Worm (Caenorhabditis elegans): Measurements from ENCODE around the gene T13C5.10.

Gene T13C5.10

ce11 chrX:6206305-6206704 is 18.4 kb downstream of the T13C5.10 start, which contains the start of gene mtp-18:
mtp-18 (minus strand) TSS chrX:6206405.
- no peak for TF ChIP-seq let-607 (tag; optimal IDR thresholded peaks at IDR 0.05)
- no peak for TF ChIP-seq pha-4 (tag; optimal IDR thresholded peaks at IDR 0.05)
- no peak for TF ChIP-seq ztf-22 (GFP tag; optimal IDR thresholded peaks at IDR 0.05)
- no peak for TF ChIP-seq Y67H2A.10 (GFP tag; conservative IDR thresholded peaks at IDR 0.05)
- no peak for TF ChIP-seq hmg-20 (GFP tag; IDR thresholded peaks at IDR 0.05)
- TF ChIP-seq F52B5.7 (tag; optimal IDR thresholded peaks at IDR 0.05): no peak
- no peak for TF ChIP-seq nhr-179 (tag; optimal IDR thresholded peaks at IDR 0.05)
- TF ChIP-seq F10E7.11 (tag; optimal IDR thresholded peaks at IDR 0.05): no peak
- TF ChIP-seq hsf-1 (GFP tag; IDR thresholded peaks at IDR 0.05): no peak
- TF ChIP-seq him-1 (tag; optimal IDR thresholded peaks at IDR 0.05): no peak
- TF ChIP-seq akir-1 (GFP tag; optimal IDR thresholded peaks at IDR 0.05): no peak
- no peak for TF ChIP-seq ztf-26 (tag; optimal IDR thresholded peaks at IDR 0.05)

- TF ChIP-seq pha-4 (tag; optimal IDR thresholded peaks at IDR 0.05): no peak
- TF ChIP-seq bed-2 (GFP tag; IDR thresholded peaks at IDR 0.05): peak; percentile 76; the same call in 1 of the 2 replicates
- TF ChIP-seq athp-1 (tag; optimal IDR thresholded peaks at IDR 0.05): peak; percentile 72
- no peak for TF ChIP-seq ceh-91 (GFP tag; IDR thresholded peaks at IDR 0.05)
- TF ChIP-seq zim-3 (tag; optimal IDR thresholded peaks at IDR 0.05): peak; percentile 88
- TF ChIP-seq xnd-1 (tag; optimal IDR thresholded peaks at IDR 0.05): no peak
- TF ChIP-seq pbrm-1 (GFP tag; IDR thresholded peaks at IDR 0.05): peak; percentile 81
- TF ChIP-seq F55B11.4 (tag; optimal IDR thresholded peaks at IDR 0.05; ENCODE audit: borderline replicate concordance, insufficient read depth): no peak
- peak; percentile 21; the same call in 1 of the 2 replicates for TF ChIP-seq F33H1.4 (GFP tag; IDR thresholded peaks at IDR 0.05)
- TF ChIP-seq C06A6.2 (GFP tag; conservative IDR thresholded peaks at IDR 0.05): peak; percentile 75; the same call in 1 of the 2 replicates
- peak; percentile 48; the same call in 1 of the 2 replicates for TF ChIP-seq ceh-100 (GFP tag; IDR thresholded peaks at IDR 0.05)
- peak; percentile 33 for TF ChIP-seq ztf-3 (GFP tag; optimal IDR thresholded peaks at IDR 0.05)
- peak; percentile 80 to 84 for TF ChIP-seq let-607 (tag; optimal IDR thresholded peaks at IDR 0.05)
- peak; percentile 88 for TF ChIP-seq egl-44 (GFP tag; IDR thresholded peaks at IDR 0.05)
- peak; percentile 87 for TF ChIP-seq ztf-25 (GFP tag; IDR thresholded peaks at IDR 0.05)
- TF ChIP-seq F49E8.2 (tag; optimal IDR thresholded peaks at IDR 0.05; ENCODE audit: insufficient read depth): no peak
- TF ChIP-seq nfyb-1 (GFP tag; IDR thresholded peaks at IDR 0.05): peak; percentile 93
- no peak for TF ChIP-seq B0019.2 (GFP tag; conservative IDR thresholded peaks at IDR 0.05)
- TF ChIP-seq ceh-79 (tag; optimal IDR thresholded peaks at IDR 0.05): peak; percentile 67
- TF ChIP-seq hsf-1 (GFP tag; IDR thresholded peaks at IDR 0.05): 0 out of 2 replicates have a peak, but pooled peaks have one; percentile 22
- TF ChIP-seq hmg-1.2 (GFP tag; IDR thresholded peaks at IDR 0.05): peak; percentile 82
- peak; percentile 87 for TF ChIP-seq gei-17 (GFP tag; optimal IDR thresholded peaks at IDR 0.05)
- peak; percentile 67 for TF ChIP-seq sptf-2 (GFP tag; optimal IDR thresholded peaks at IDR 0.05)
- peak; percentile 90 for TF ChIP-seq ets-4 (GFP tag; optimal IDR thresholded peaks at IDR 0.05)
- peak; percentile 30 for TF ChIP-seq lsy-27 (tag; optimal IDR thresholded peaks at IDR 0.05; ENCODE audit: borderline replicate concordance, insufficient read depth)
- peak; percentile 92 for TF ChIP-seq B0261.1 (tag; optimal IDR thresholded peaks at IDR 0.05)
- peak; percentile 83 for TF ChIP-seq aptf-2 (GFP tag; conservative IDR thresholded peaks at IDR 0.05)
- peak; percentile 93 for TF ChIP-seq lin-40 (tag; optimal IDR thresholded peaks at IDR 0.05)
- TF ChIP-seq attf-6 (GFP tag; IDR thresholded peaks at IDR 0.05): no peak
- TF ChIP-seq tlf-1 (GFP tag; optimal IDR thresholded peaks at IDR 0.05): peak; percentile 72
- TF ChIP-seq lin-26 (GFP tag; IDR thresholded peaks at IDR 0.05): peak; percentile 78
- TF ChIP-seq D2030.7 (GFP tag; IDR thresholded peaks at IDR 0.05): peak; percentile 43; the same call in 1 of the 2 replicates
- no peak for TF ChIP-seq nfya-1 (tag; optimal IDR thresholded peaks at IDR 0.05; ENCODE audit: borderline replicate concordance, insufficient read depth)
- peak; percentile 46 for TF ChIP-seq ztf-22 (GFP tag; optimal IDR thresholded peaks at IDR 0.05)
- TF ChIP-seq F22D6.2 (tag; optimal IDR thresholded peaks at IDR 0.05): peak; percentile 83
- no peak for TF ChIP-seq F10E7.11 (tag; optimal IDR thresholded peaks at IDR 0.05)
- TF ChIP-seq B0336.3 (GFP tag; IDR thresholded peaks at IDR 0.05): peak; percentile 85; the same call in 1 of the 2 replicates
- TF ChIP-seq him-1 (tag; optimal IDR thresholded peaks at IDR 0.05): peak; percentile 49
- TF ChIP-seq cebp-2 (GFP tag; IDR thresholded peaks at IDR 0.05): peak; percentile 93
Measured at ce11 chrX:6207687-6208088, 19.7 kb downstream of the T13C5.10 start, which contains the start of gene T13C5.6. T13C5.6 (minus strand) TSS chrX:6207687.

Data from whole organism, young adult.